Worm (Caenorhabditis elegans) whole organism, L3 larva: ENCODE measurements around the gene srw-138.
"Not testable (repeated sequence)": the region's sequence is repeated elsewhere in the genome, so short reads cannot be mapped to it uniquely, and the experiment has no call there.

Experiments used
- eor-1 ChIP-seq, 2 experiments: fragments of 150-350 bp; optimal IDR thresholded peaks; 2 replicates each; lab custom pipeline; 2014 to 2018; ENCODE audit warnings: missing biosample characterization in 2 of 2, missing genetic modification characterization in 2 of 2
- nhr-12 ChIP-seq: fragments of 150-350 bp; optimal IDR thresholded peaks from 2 replicates; lab custom pipeline; 2014; ENCODE audit warnings: missing biosample characterization, missing genetic modification characterization
- nhr-77 ChIP-seq: fragments of 150-350 bp; optimal IDR thresholded peaks from 2 replicates; lab custom pipeline; 2014; ENCODE audit warnings: missing biosample characterization, missing genetic modification characterization
- sea-2 ChIP-seq: fragments of 150-350 bp; sonication (generic microtip); optimal IDR thresholded peaks from 4 replicates; lab custom pipeline; 2014; ENCODE audit warnings: missing biosample characterization, missing genetic modification reagents, missing genetic modification characterization

ce11 chrV:2975285-2975684 is 12.4 kb upstream of the srw-138 start, which contains the start of gene srw-123:
- not testable (repeated sequence) for TF ChIP-seq nhr-77 (tag; lab: Kevin White, UChicago); nhr-12 (tag; lab: Kevin White, UChicago); eor-1 (tag; optimal IDR thresholded peaks at IDR 0.05; lab: Kevin White, UChicago); sea-2 (GFP tag; lab: Kevin White, UChicago)
